Worm (Caenorhabditis elegans): Measurements from ENCODE around the gene mbr-1.

Gene mbr-1

DNA sequence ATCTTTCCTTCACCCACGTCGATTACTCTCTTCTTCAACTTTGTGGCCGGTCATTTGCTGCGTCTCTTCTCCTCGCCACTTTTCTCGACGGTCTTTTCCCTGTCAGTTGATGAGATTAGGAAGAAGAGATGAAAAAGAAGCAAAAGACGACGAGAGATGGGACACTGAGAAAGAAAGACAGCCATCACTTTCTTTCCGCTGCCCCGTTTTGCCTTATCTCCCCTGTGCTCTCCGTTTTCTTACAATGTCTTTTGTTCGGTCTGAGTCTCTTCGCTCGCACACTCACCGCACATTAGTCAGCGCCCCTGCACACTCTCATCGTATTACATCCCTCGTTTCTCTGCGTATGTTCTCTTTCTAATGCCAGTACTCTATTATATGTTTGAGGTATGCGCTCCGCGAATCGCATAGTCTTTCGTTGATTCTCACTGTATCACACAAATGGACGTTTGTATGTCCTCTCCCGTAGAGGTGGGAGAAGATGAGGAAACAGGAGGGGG, 44.3 kb upstream of the mbr-1 start (continued):
- TF ChIP-seq attf-5 (GFP tag; optimal IDR thresholded peaks at IDR 0.05) (peak; percentile 81), F37B4.10 (GFP tag; IDR thresholded peaks at IDR 0.05) (no peak), F10E7.11 (tag; optimal IDR thresholded peaks at IDR 0.05) (no peak), tlf-1 (GFP tag; optimal IDR thresholded peaks at IDR 0.05) (peak; percentile 64), ceh-27 (GFP tag; optimal IDR thresholded peaks at IDR 0.05) (peak; percentile 43), sptf-2 (GFP tag; optimal IDR thresholded peaks at IDR 0.05) (no peak), hrde-1 (tag; optimal IDR thresholded peaks at IDR 0.05; ENCODE audit: borderline replicate concordance) (no peak), fkh-3 (tag; optimal IDR thresholded peaks at IDR 0.05) (no peak), xnd-1 (tag; optimal IDR thresholded peaks at IDR 0.05) (no peak), madf-10 (tag; optimal IDR thresholded peaks at IDR 0.05) (peak; percentile 82), die-1 (tag; optimal IDR thresholded peaks at IDR 0.05) (peak; percentile 64), ama-1 (optimal IDR thresholded peaks at IDR 0.05) (no peak), ama-1 (GFP tag; optimal IDR thresholded peaks at IDR 0.05) (no peak), mxl-1 (tag; optimal IDR thresholded peaks at IDR 0.05) (no peak), lsl-1 (GFP tag; optimal IDR thresholded peaks at IDR 0.05) (no peak), rpc-1 (optimal IDR thresholded peaks at IDR 0.05) (no peak), rpc-1 (tag; optimal IDR thresholded peaks at IDR 0.05) (no peak), unc-62 (GFP tag; optimal IDR thresholded peaks at IDR 0.05) (peak; percentile 58), ztf-28 (GFP tag; IDR thresholded peaks at IDR 0.05) (no peak), chd-7 (tag; optimal IDR thresholded peaks at IDR 0.05) (peak; percentile 94), sea-2 (GFP tag; IDR thresholded peaks at IDR 0.05) (no peak), ZK185.1 (tag; optimal IDR thresholded peaks at IDR 0.05; ENCODE audit: poor library complexity, severe bottlenecking) (peak; percentile 82), nhr-120 (GFP tag; IDR thresholded peaks at IDR 0.05) (no peak), bed-2 (GFP tag; IDR thresholded peaks at IDR 0.05) (no peak), ceh-40 (GFP tag; IDR thresholded peaks at IDR 0.05) (no peak), F22D6.2 (tag; optimal IDR thresholded peaks at IDR 0.05) (peak; percentile 3), lin-26 (GFP tag; IDR thresholded peaks at IDR 0.05) (peak; percentile 61), hmg-1.2 (GFP tag; IDR thresholded peaks at IDR 0.05) (peak; percentile 91), nhr-90 (tag; optimal IDR thresholded peaks at IDR 0.05) (peak; percentile 61), Y53G8AR.9 (GFP tag; conservative IDR thresholded peaks at IDR 0.05) (no peak), efl-1 (GFP tag; optimal IDR thresholded peaks at IDR 0.05) (no peak), ztf-22 (GFP tag; optimal IDR thresholded peaks at IDR 0.05) (peak; percentile 87), T26A5.8 (tag; optimal IDR thresholded peaks at IDR 0.05) (no peak), ccch-3 (GFP tag; optimal IDR thresholded peaks at IDR 0.05) (no peak), K11D2.4 (GFP tag; IDR thresholded peaks at IDR 0.05) (peak; percentile 70; the same call in 1 of the 2 replicates), egl-44 (GFP tag; IDR thresholded peaks at IDR 0.05) (peak; percentile 91), attf-3 (GFP tag; conservative IDR thresholded peaks at IDR 0.05) (0 out of 2 replicates have a peak, but pooled peaks have one; percentile 22), madf-8 (GFP tag; conservative IDR thresholded peaks at IDR 0.05) (no peak), aptf-2 (GFP tag; conservative IDR thresholded peaks at IDR 0.05) (no peak), him-1 (tag; optimal IDR thresholded peaks at IDR 0.05) (no peak), somi-1 (GFP tag; optimal IDR thresholded peaks at IDR 0.05) (peak; percentile 89), athp-1 (tag; optimal IDR thresholded peaks at IDR 0.05) (peak; percentile 54), hlh-26 (GFP tag; conservative IDR thresholded peaks at IDR 0.05) (no peak), ztf-3 (GFP tag; optimal IDR thresholded peaks at IDR 0.05) (peak; percentile 6), lin-35 (GFP tag; optimal IDR thresholded peaks at IDR 0.05) (peak in 1 of 3 experiments; percentile 78), cebp-1 (GFP tag; IDR thresholded peaks at IDR 0.05) (no peak), cebp-1 (tag; optimal IDR thresholded peaks at IDR 0.05) (peak; percentile 89), F52B5.7 (tag; optimal IDR thresholded peaks at IDR 0.05) (no peak), gei-17 (GFP tag; optimal IDR thresholded peaks at IDR 0.05) (peak; percentile 80), B0336.3 (GFP tag; IDR thresholded peaks at IDR 0.05) (peak; percentile 94), B0019.2 (GFP tag; conservative IDR thresholded peaks at IDR 0.05) (no peak)
